Worm (Caenorhabditis elegans) whole organism, L4 larva: ENCODE measurements around the gene snb-1.

Experiments
- F10B5.3 ChIP-seq: sonication (generic microtip); optimal IDR thresholded peaks from 2 replicates; lab custom pipeline; 2016; ENCODE audit warnings: mild to moderate bottlenecking, missing genetic modification characterization, missing compliant biosample characterization
- F26F4.8 ChIP-seq: fragments of 200-800 bp; sonication (Bioruptor generic); conservative IDR thresholded peaks from 2 replicates; pipeline ENCODE4 v1.3.6; 2022; ENCODE audit warnings: missing genetic modification characterization, missing compliant biosample characterization
- F37D6.2 ChIP-seq: sonication (generic microtip); optimal IDR thresholded peaks from 2 replicates; lab custom pipeline; 2016; ENCODE audit warnings: mild to moderate bottlenecking, missing genetic modification characterization, missing compliant biosample characterization
- T20F7.1 ChIP-seq: fragments of 200-800 bp; sonication (Bioruptor generic); optimal IDR thresholded peaks from 2 replicates; lab custom pipeline; 2018; ENCODE audit warnings: mild to moderate bottlenecking, missing genetic modification characterization, missing compliant biosample characterization
- Y75B8A.6 ChIP-seq: fragments of 200-800 bp; sonication (Bioruptor generic); IDR thresholded peaks from 2 replicates; pipeline ENCODE4 v1.3.6; 2022; ENCODE audit warnings: missing genetic modification reagents, missing genetic modification characterization, missing compliant biosample characterization
- ZK337.2 ChIP-seq: fragments of 200-800 bp; sonication (Bioruptor generic); IDR thresholded peaks from 2 replicates; pipeline ENCODE4 v1.3.6; 2022; ENCODE audit warnings: missing genetic modification reagents, missing genetic modification characterization, missing compliant biosample characterization
- aha-1 ChIP-seq: fragments of 150-350 bp; peaks from one replicate; lab custom pipeline; 2014; ENCODE audit warnings: missing biosample characterization, missing genetic modification characterization
- arid-1 ChIP-seq: fragments of 200-800 bp; sonication (Bioruptor generic); conservative IDR thresholded peaks from 2 replicates; pipeline ENCODE4 v1.3.6; 2022; ENCODE audit warnings: missing genetic modification reagents, missing genetic modification characterization, missing compliant biosample characterization
- ceh-20 ChIP-seq: fragments of 200-800 bp; sonication (Bioruptor generic); IDR thresholded peaks from 2 replicates; pipeline ENCODE4 v1.3.6; 2022; ENCODE audit warnings: missing genetic modification reagents, missing genetic modification characterization, missing compliant biosample characterization
- cey-2 ChIP-seq: sonication (generic microtip); optimal IDR thresholded peaks from 3 replicates; lab custom pipeline; 2017; ENCODE audit warnings: missing genetic modification characterization, mild to moderate bottlenecking, missing compliant biosample characterization, antibody characterized with exemption, borderline replicate concordance; ENCODE audit not compliant: insufficient read depth
- daf-12 ChIP-seq: fragments of 150-350 bp; optimal IDR thresholded peaks from 2 replicates; lab custom pipeline; 2014; ENCODE audit warnings: missing biosample characterization, missing genetic modification reagents, missing genetic modification characterization
- dmd-6 ChIP-seq: fragments of 200-800 bp; sonication (Bioruptor generic); IDR thresholded peaks from 2 replicates; pipeline ENCODE4 v1.3.6; 2022; ENCODE audit warnings: missing genetic modification reagents, missing genetic modification characterization, missing compliant biosample characterization
- duxl-1 ChIP-seq: sonication (generic microtip); optimal IDR thresholded peaks from 2 replicates; lab custom pipeline; 2016; ENCODE audit warnings: mild to moderate bottlenecking, missing genetic modification characterization, moderate library complexity, missing compliant biosample characterization; ENCODE audit not compliant: poor library complexity
- gei-8 ChIP-seq: fragments of 200-800 bp; sonication (Bioruptor generic); optimal IDR thresholded peaks from 2 replicates; lab custom pipeline; 2018; ENCODE audit warnings: mild to moderate bottlenecking, missing genetic modification characterization, missing compliant biosample characterization
- hlh-30 ChIP-seq: sonication (generic microtip); optimal IDR thresholded peaks from 2 replicates; lab custom pipeline; 2017; ENCODE audit warnings: antibody characterized with exemption, mild to moderate bottlenecking, missing genetic modification characterization, missing compliant biosample characterization; ENCODE audit not compliant: insufficient read depth
- jun-1 ChIP-seq: fragments of 150-350 bp; optimal IDR thresholded peaks from 2 replicates; lab custom pipeline; 2014; ENCODE audit warnings: missing biosample characterization, missing genetic modification reagents, missing genetic modification characterization
- lim-7 ChIP-seq: fragments of 200-800 bp; sonication (Bioruptor generic); IDR thresholded peaks from 2 replicates; pipeline ENCODE4 v1.3.6; 2022; ENCODE audit warnings: missing genetic modification characterization, missing compliant biosample characterization
- lin-13 ChIP-seq: fragments of 150-350 bp; optimal IDR thresholded peaks from 2 replicates; lab custom pipeline; 2014; ENCODE audit warnings: missing biosample characterization, missing genetic modification reagents, missing genetic modification characterization
- lir-3 ChIP-seq: sonication (generic microtip); optimal IDR thresholded peaks from 2 replicates; lab custom pipeline; 2016; ENCODE audit warnings: mild to moderate bottlenecking, missing genetic modification characterization, missing compliant biosample characterization
- mxl-3 ChIP-seq: fragments of 200-800 bp; sonication (Bioruptor generic); optimal IDR thresholded peaks from 2 replicates; lab custom pipeline; 2018; ENCODE audit warnings: mild to moderate bottlenecking, missing genetic modification characterization, missing compliant biosample characterization
- nhr-11 ChIP-seq: fragments of 150-350 bp; optimal IDR thresholded peaks from 2 replicates; lab custom pipeline; 2014; ENCODE audit warnings: missing biosample characterization, missing genetic modification characterization
- nhr-111 ChIP-seq: fragments of 200-800 bp; sonication (Bioruptor generic); optimal IDR thresholded peaks from 2 replicates; lab custom pipeline; 2018; ENCODE audit warnings: mild to moderate bottlenecking, missing genetic modification characterization, missing compliant biosample characterization
- nhr-28 ChIP-seq: fragments of 150-350 bp; optimal IDR thresholded peaks from 2 replicates; lab custom pipeline; 2014; ENCODE audit warnings: missing biosample characterization, missing genetic modification characterization
- nhr-42 ChIP-seq: fragments of 200-800 bp; sonication (Bioruptor generic); IDR thresholded peaks from 2 replicates; pipeline ENCODE4 v1.3.6; 2022; ENCODE audit warnings: missing genetic modification characterization, missing compliant biosample characterization
- nhr-48 ChIP-seq: sonication (generic microtip); optimal IDR thresholded peaks from 2 replicates; lab custom pipeline; 2016; ENCODE audit warnings: mild to moderate bottlenecking, missing genetic modification characterization, missing compliant biosample characterization
- nhr-76 ChIP-seq: fragments of 150-350 bp; optimal IDR thresholded peaks from 2 replicates; lab custom pipeline; 2014; ENCODE audit warnings: missing biosample characterization, missing genetic modification characterization
- pqm-1 ChIP-seq: sonication (generic microtip); optimal IDR thresholded peaks from 2 replicates; lab custom pipeline; 2017; ENCODE audit warnings: missing biosample characterization, missing genetic modification characterization
- snpc-1.2 ChIP-seq: fragments of 200-800 bp; sonication (Bioruptor generic); IDR thresholded peaks from 2 replicates; pipeline ENCODE4 v1.3.6; 2022; ENCODE audit warnings: missing genetic modification reagents, missing genetic modification characterization, missing compliant biosample characterization
- snpc-4 ChIP-seq: fragments of 150-350 bp; optimal IDR thresholded peaks from 2 replicates; lab custom pipeline; 2014; ENCODE audit warnings: missing biosample characterization, missing genetic modification characterization
- unc-62 ChIP-seq, 3 experiments: fragments of 150-350 bp in 1 of 3; sonication (generic microtip); optimal IDR thresholded peaks in 2 of 3; peaks in 1 of 3; 1 replicate in 1 of 3; 2 replicates in 2 of 3; lab custom pipeline; 2014 to 2017; ENCODE audit warnings: missing biosample characterization in 3 of 3, missing genetic modification characterization in 3 of 3, missing genetic modification reagents in 3 of 3, missing genotype in 1 of 3
- vab-7 ChIP-seq: fragments of 200-800 bp; sonication (Bioruptor generic); IDR thresholded peaks from 2 replicates; pipeline ENCODE4 v1.3.6; 2022; ENCODE audit warnings: missing genetic modification reagents, missing genetic modification characterization, missing compliant biosample characterization
- zip-11 ChIP-seq: fragments of 200-800 bp; sonication (Bioruptor generic); IDR thresholded peaks from 2 replicates; pipeline ENCODE4 v1.3.6; 2022; ENCODE audit warnings: missing genetic modification characterization, missing compliant biosample characterization
- zip-2 ChIP-seq: fragments of 150-350 bp; optimal IDR thresholded peaks from 2 replicates; lab custom pipeline; 2014; ENCODE audit warnings: missing biosample characterization, missing genetic modification characterization

The snb-1 gene

DNA sequence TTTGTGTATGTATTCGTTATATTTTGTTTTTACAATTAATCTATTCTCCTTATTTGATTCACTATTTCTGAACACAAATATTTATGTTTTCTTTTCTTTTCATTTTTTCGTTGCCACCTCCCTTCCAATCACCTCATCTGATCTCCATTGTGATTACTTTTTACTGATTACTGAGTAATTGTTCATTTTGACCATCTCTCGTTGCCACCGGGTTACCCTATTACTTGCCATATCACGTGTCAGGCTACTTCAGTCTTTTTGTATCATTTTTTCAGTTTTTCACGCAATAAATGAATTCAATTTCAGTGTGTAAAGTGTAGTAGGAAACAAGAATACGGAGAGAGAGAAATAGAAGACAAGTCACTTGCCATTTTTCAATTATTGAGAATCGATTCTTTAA is 4.2 kb downstream of the snb-1 start, which contains the start of gene T10H9.8:
Gene T10H9.8 (plus strand): TSS at position 301 of the 400 bp plus-strand sequence.
- TF ChIP-seq T20F7.1 (GFP tag; lab: Kevin White, UChicago), result peak; percentile 21
- TF ChIP-seq cey-2 (tag; lab: Kevin White, UChicago), result peak; percentile 56
- peak; percentile 40 for TF ChIP-seq hlh-30 (tag; lab: Kevin White, UChicago)
- TF ChIP-seq aha-1 (tag; lab: Kevin White, UChicago), result peak; percentile 80
- no peak for TF ChIP-seq lim-7 (GFP tag; lab: Robert Waterston, UW)
- TF ChIP-seq nhr-28 (tag; lab: Kevin White, UChicago), result peak; percentile 22
- TF ChIP-seq mxl-3 (GFP tag; lab: Kevin White, UChicago), result no peak
- no peak for TF ChIP-seq F26F4.8 (GFP tag; lab: Robert Waterston, UW)
- TF ChIP-seq nhr-42 (GFP tag; lab: Robert Waterston, UW), result no peak
- peak; percentile 25; the same call in 1 of the 2 replicates for TF ChIP-seq dmd-6 (GFP tag; lab: Robert Waterston, UW)
- no peak for TF ChIP-seq zip-2 (tag; lab: Kevin White, UChicago)
- TF ChIP-seq lir-3 (tag; lab: Kevin White, UChicago), result no peak

DNA sequence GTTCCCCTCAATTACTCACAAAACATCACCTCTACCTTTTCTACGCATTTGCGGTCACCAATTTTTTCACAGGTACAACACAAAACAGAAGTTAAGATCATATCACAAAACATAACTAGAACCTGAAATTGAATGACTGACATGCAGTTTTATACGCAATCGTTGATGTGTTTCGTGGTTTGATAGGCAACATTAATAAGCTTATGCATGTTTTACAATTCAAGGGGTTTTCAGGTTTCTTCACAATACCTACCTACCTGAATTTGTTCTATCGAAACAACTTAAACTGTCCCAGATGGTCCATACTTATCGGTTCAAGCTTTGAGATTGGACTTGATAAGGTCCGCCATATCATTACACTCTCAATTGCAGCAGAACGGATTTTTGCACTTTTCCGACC is 5.8 kb downstream of the snb-1 start:
- TF ChIP-seq dmd-6 (GFP tag; lab: Robert Waterston, UW) (no peak), arid-1 (GFP tag; lab: Robert Waterston, UW) (no peak), nhr-48 (tag; lab: Kevin White, UChicago) (no peak), unc-62 (GFP tag; optimal IDR thresholded peaks at IDR 0.05 in 1 of 2; lab: Kevin White, UChicago) (peak in 1 of 2 experiments; percentile 93), unc-62 (tag; optimal IDR thresholded peaks at IDR 0.05; lab: Kevin White, UChicago) (no peak), F10B5.3 (no peak)

DNA sequence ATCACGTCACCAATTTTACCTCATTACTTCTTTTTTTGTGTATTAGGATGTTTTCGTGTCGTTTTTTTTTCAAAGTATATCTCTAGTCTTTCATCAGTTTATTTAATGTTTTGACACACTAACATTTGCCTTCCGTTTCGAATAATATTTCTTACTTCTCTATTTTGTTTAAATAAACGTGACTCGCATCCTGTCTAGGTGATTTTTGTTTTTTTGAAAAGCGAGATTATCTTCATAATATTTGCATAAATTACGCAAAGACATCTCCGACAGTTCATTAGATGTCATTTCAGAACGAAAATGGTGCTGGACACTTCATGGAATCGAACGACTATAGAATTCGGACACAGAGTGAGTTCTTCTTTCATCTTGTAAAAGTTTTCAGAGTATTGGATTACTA is 7.0 kb downstream of the snb-1 start, which contains the start of gene T10H9.1:
Gene T10H9.1 (plus strand): TSS at position 301 of the 400 bp plus-strand sequence.
- peak in 1 of 2 experiments; percentile 49 for TF ChIP-seq unc-62 (GFP tag; optimal IDR thresholded peaks at IDR 0.05 in 1 of 2; lab: Kevin White, UChicago)
- TF ChIP-seq unc-62 (tag; optimal IDR thresholded peaks at IDR 0.05; lab: Kevin White, UChicago), result no peak
- TF ChIP-seq jun-1, result no peak

DNA sequence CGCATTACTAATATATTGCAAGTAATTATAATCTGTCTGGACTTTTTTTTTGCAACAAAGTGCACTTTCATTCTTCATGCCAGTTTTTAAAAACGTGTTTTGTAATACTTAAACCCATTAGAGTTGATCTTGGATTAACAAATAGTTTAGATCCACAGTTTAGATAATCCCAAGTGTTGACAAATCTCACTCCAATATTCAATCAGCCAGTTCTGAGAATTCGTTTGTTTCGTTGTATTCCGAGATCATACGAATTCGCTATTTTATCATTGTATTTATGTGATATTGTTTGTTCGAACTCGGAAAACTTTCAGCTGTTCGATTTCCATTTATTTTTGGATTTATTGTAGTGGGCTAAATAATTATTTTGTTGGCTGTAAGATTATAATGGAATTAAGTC is 10.5 kb downstream of the snb-1 start:
- TF ChIP-seq daf-12 (tag; lab: Kevin White, UChicago), result no peak
- no peak for TF ChIP-seq snpc-4 (tag; lab: Kevin White, UChicago)
- TF ChIP-seq pqm-1, result no peak
- TF ChIP-seq gei-8 (GFP tag; lab: Kevin White, UChicago), result no peak
- TF ChIP-seq dmd-6 (GFP tag; lab: Robert Waterston, UW), result no peak
- TF ChIP-seq duxl-1 (tag; lab: Kevin White, UChicago), result no peak
- TF ChIP-seq nhr-111 (GFP tag; lab: Kevin White, UChicago), result no peak
- TF ChIP-seq unc-62 (GFP tag; optimal IDR thresholded peaks at IDR 0.05 in 1 of 2; lab: Kevin White, UChicago), result no peak
- TF ChIP-seq unc-62 (tag; optimal IDR thresholded peaks at IDR 0.05; lab: Kevin White, UChicago), result no peak
- no peak for TF ChIP-seq zip-11
- no peak for TF ChIP-seq mxl-3 (GFP tag; lab: Kevin White, UChicago)
- TF ChIP-seq vab-7, result no peak
- no peak for TF ChIP-seq arid-1 (GFP tag; lab: Robert Waterston, UW)
- no peak for TF ChIP-seq nhr-11 (tag; lab: Kevin White, UChicago)
- no peak for TF ChIP-seq nhr-76 (tag; lab: Kevin White, UChicago)
- no peak for TF ChIP-seq lin-13 (GFP tag; lab: Kevin White, UChicago)
- TF ChIP-seq F37D6.2 (tag; lab: Kevin White, UChicago), result no peak
- TF ChIP-seq ceh-20 (GFP tag; lab: Robert Waterston, UW), result no peak
- no peak for TF ChIP-seq snpc-1.2 (GFP tag; lab: Robert Waterston, UW)
- no peak for TF ChIP-seq ZK337.2 (GFP tag; lab: Robert Waterston, UW)

DNA sequence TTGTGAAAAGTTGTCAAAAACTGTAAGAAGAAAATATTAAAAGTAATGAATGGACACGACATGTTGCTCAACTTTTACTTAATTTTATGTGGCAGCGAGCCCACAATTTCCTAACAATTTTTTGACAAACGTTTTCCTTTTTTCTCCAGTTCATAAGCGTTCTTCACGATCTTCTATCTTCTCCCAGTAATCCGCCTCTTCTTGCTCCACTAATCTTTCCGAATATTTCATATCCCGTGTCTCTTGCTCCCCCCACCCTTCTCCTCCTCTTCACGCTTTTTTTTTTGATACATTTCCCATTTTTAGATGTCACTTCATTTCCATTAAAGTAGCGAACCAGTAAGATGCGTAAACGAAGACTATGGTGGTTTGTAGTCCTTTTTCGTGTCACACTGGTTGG is 23.4 kb downstream of the snb-1 start, which contains the start of gene scd-2:
Gene scd-2 (plus strand): TSS at position 301 of the 400 bp plus-strand sequence.
- TF ChIP-seq F10B5.3 (no peak), Y75B8A.6 (GFP tag; lab: Robert Waterston, UW) (no peak), ZK337.2 (GFP tag; lab: Robert Waterston, UW) (no peak)
